Fruit fly (Drosophila melanogaster): ENCODE measurements around the gene CG1307.
A peak's percentile ranks its signal among the peaks of the same experiment; 100 is the strongest.

Gene CG1307

dm6 chr3R:6657278-6658246 is at the start of gene CG1307, which contains the start of gene twr:
Gene CG1307 (minus strand): TSS chr3R:6657442.
Gene twr (plus strand): TSS chr3R:6657882.
- TF ChIP-seq Hr83 (GFP tag; optimal IDR thresholded peaks at IDR 0.05; ENCODE audit: poor library complexity, severe bottlenecking) (peak; percentile 5), foxo (GFP tag; optimal IDR thresholded peaks at IDR 0.05) (no peak)

dm6 chr3R:6706327-6706726 is 49.1 kb upstream of the CG1307 start:
- TF ChIP-seq Hr78 (GFP tag; optimal IDR thresholded peaks at IDR 0.05) (no peak), GATAd (GFP tag; optimal IDR thresholded peaks at IDR 0.05) (no peak), rgr (GFP tag; optimal IDR thresholded peaks at IDR 0.05) (no peak), HLH106 (tag; optimal IDR thresholded peaks at IDR 0.05) (no peak), Rel (GFP tag; optimal IDR thresholded peaks at IDR 0.05) (no peak), Rel (tag; optimal IDR thresholded peaks at IDR 0.05) (no peak), foxo (GFP tag; optimal IDR thresholded peaks at IDR 0.05) (no peak), Hr83 (GFP tag; optimal IDR thresholded peaks at IDR 0.05; ENCODE audit: poor library complexity, severe bottlenecking) (no peak), br (GFP tag; optimal IDR thresholded peaks at IDR 0.05) (no peak)

- TF ChIP-seq lola (GFP tag; optimal IDR thresholded peaks at IDR 0.05) (no peak), tai (GFP tag; optimal IDR thresholded peaks at IDR 0.05) (no peak), foxo (GFP tag; optimal IDR thresholded peaks at IDR 0.05) (no peak), Abd-B (GFP tag; optimal IDR thresholded peaks at IDR 0.05) (no peak), Hr83 (GFP tag; optimal IDR thresholded peaks at IDR 0.05; ENCODE audit: poor library complexity, severe bottlenecking) (no peak), dsf (GFP tag; optimal IDR thresholded peaks at IDR 0.05; ENCODE audit: borderline replicate concordance) (no peak), jim (GFP tag; optimal IDR thresholded peaks at IDR 0.05) (no peak), psq (GFP tag; optimal IDR thresholded peaks at IDR 0.05) (no peak), br (GFP tag; optimal IDR thresholded peaks at IDR 0.05) (no peak), h (GFP tag; optimal IDR thresholded peaks at IDR 0.05) (no peak), Myc (optimal IDR thresholded peaks at IDR 0.05) (no peak), OdsH (GFP tag; optimal IDR thresholded peaks at IDR 0.05) (no peak), ey (GFP tag; optimal IDR thresholded peaks at IDR 0.05) (no peak)
Observed at dm6 chr3R:6703784-6704183, 46.5 kb upstream of the CG1307 start, which contains the start of gene Ccp84Aa. Gene Ccp84Aa (plus strand): TSS chr3R:6704084.

dm6 chr3R:6702777-6703176 is 45.5 kb upstream of the CG1307 start, which contains the start of gene Ccp84Ab:
Gene Ccp84Ab (minus strand): TSS chr3R:6702877.
- no peak for TF ChIP-seq jim (GFP tag; optimal IDR thresholded peaks at IDR 0.05)
- TF ChIP-seq dmrt93B (GFP tag; optimal IDR thresholded peaks at IDR 0.05), result no peak
- no peak for TF ChIP-seq Jra (GFP tag; optimal IDR thresholded peaks at IDR 0.05)
- no peak for TF ChIP-seq Mio (GFP tag; optimal IDR thresholded peaks at IDR 0.05)
- TF ChIP-seq rgr (GFP tag; optimal IDR thresholded peaks at IDR 0.05), result no peak
- no peak for TF ChIP-seq Vsx2 (GFP tag; optimal IDR thresholded peaks at IDR 0.05; ENCODE audit: partially characterized antibody)
- TF ChIP-seq dsf (GFP tag; optimal IDR thresholded peaks at IDR 0.05; ENCODE audit: borderline replicate concordance), result no peak
- TF ChIP-seq CG9705 (GFP tag; optimal IDR thresholded peaks at IDR 0.05), result no peak
- no peak for TF ChIP-seq foxo (GFP tag; optimal IDR thresholded peaks at IDR 0.05)
- TF ChIP-seq h (GFP tag; optimal IDR thresholded peaks at IDR 0.05), result no peak
- no peak for TF ChIP-seq fru (GFP tag; optimal IDR thresholded peaks at IDR 0.05)
- TF ChIP-seq sv (GFP tag; optimal IDR thresholded peaks at IDR 0.05), result no peak
- TF ChIP-seq lola (GFP tag; optimal IDR thresholded peaks at IDR 0.05), result no peak
- no peak for TF ChIP-seq CrebA (GFP tag; optimal IDR thresholded peaks at IDR 0.05; ENCODE audit: borderline replicate concordance)
- TF ChIP-seq GATAd (GFP tag; optimal IDR thresholded peaks at IDR 0.05), result no peak

dm6 chr3R:6696221-6696749 is 39.0 kb upstream of the CG1307 start, which contains the start of gene Ccp84Ac:
Gene Ccp84Ac (minus strand): TSS chr3R:6696271.
- TF ChIP-seq lola (GFP tag; optimal IDR thresholded peaks at IDR 0.05), result no peak
- TF ChIP-seq jim (GFP tag; optimal IDR thresholded peaks at IDR 0.05), result no peak
- TF ChIP-seq sage (GFP tag; optimal IDR thresholded peaks at IDR 0.05), result no peak
- TF ChIP-seq tai (GFP tag; optimal IDR thresholded peaks at IDR 0.05), result no peak
- no peak for TF ChIP-seq Vsx2 (GFP tag; optimal IDR thresholded peaks at IDR 0.05; ENCODE audit: partially characterized antibody)
- TF ChIP-seq N (GFP tag; optimal IDR thresholded peaks at IDR 0.05), result no peak
- TF ChIP-seq woc (GFP tag; optimal IDR thresholded peaks at IDR 0.05), result no peak
- TF ChIP-seq Myc (optimal IDR thresholded peaks at IDR 0.05), result no peak
- TF ChIP-seq GATAd (GFP tag; optimal IDR thresholded peaks at IDR 0.05), result no peak
- no peak for TF ChIP-seq Dfd (GFP tag; optimal IDR thresholded peaks at IDR 0.05)
- TF ChIP-seq CG9705 (GFP tag; optimal IDR thresholded peaks at IDR 0.05), result no peak
- no peak for TF ChIP-seq Rel (GFP tag; optimal IDR thresholded peaks at IDR 0.05)
- TF ChIP-seq Rel (tag; optimal IDR thresholded peaks at IDR 0.05), result no peak
- no peak for TF ChIP-seq Mio (GFP tag; optimal IDR thresholded peaks at IDR 0.05)
- no peak for TF ChIP-seq dl (GFP tag; optimal IDR thresholded peaks at IDR 0.05; ENCODE audit: insufficient read depth in 1 of 2, partially characterized antibody in 2 of 2)
